Fruit fly (Drosophila melanogaster) Kc167 (cell line): ENCODE data around the gene CG2225.

Experiments used
- Myc ChIP-seq: fragments of >200 bp; optimal IDR thresholded peaks from 2 replicates; lab custom pipeline; 2017; ENCODE audit warnings: missing external identifiers
- Sin3A ChIP-seq: fragments of >200 bp; optimal IDR thresholded peaks from 2 replicates; lab custom pipeline; 2018; ENCODE audit warnings: missing external identifiers
- h ChIP-seq: fragments of >200 bp; optimal IDR thresholded peaks from 3 replicates; lab custom pipeline; 2018; ENCODE audit warnings: missing external identifiers
- insv ChIP-seq: fragments of >200 bp; optimal IDR thresholded peaks from 3 replicates; lab custom pipeline; 2018; ENCODE audit warnings: missing external identifiers
- psq ChIP-seq: fragments of >200 bp; optimal IDR thresholded peaks from 2 replicates; lab custom pipeline; 2017; ENCODE audit warnings: missing external identifiers
- ttk ChIP-seq: sonication (Bioruptor generic); optimal IDR thresholded peaks from 2 replicates; lab custom pipeline; 2017; ENCODE audit warnings: missing external identifiers

CG2225 gene

dm6 chr2L:21618738-21619431 lies 58.4 kb downstream of the CG2225 start:
- TF ChIP-seq h (lab: Kevin White, UChicago) (no peak), Sin3A (no peak), ttk (lab: Kevin White, UChicago) (no peak), insv (no peak), Myc (lab: Kevin White, UChicago) (no peak), psq (lab: Kevin White, UChicago) (no peak)

- TF ChIP-seq Myc (lab: Kevin White, UChicago), result no peak
- no peak for TF ChIP-seq Sin3A
- no peak for TF ChIP-seq ttk (lab: Kevin White, UChicago)
- TF ChIP-seq h (lab: Kevin White, UChicago), result no peak
- TF ChIP-seq psq (lab: Kevin White, UChicago), result no peak
- no peak for TF ChIP-seq insv
These were observed 59.4 kb downstream of the CG2225 start for dm6 chr2L:21617949-21618348.
